Worm (Caenorhabditis elegans) whole organism, dauer: Measurements from ENCODE around the gene R11E3.2.

ENCODE experiments used
- unc-62 ChIP-seq: sonication (generic microtip); optimal IDR thresholded peaks from 2 replicates; lab custom pipeline; 2017; ENCODE audit warnings: missing biosample characterization, missing genetic modification reagents, missing genetic modification characterization

The R11E3.2 gene

DNA sequence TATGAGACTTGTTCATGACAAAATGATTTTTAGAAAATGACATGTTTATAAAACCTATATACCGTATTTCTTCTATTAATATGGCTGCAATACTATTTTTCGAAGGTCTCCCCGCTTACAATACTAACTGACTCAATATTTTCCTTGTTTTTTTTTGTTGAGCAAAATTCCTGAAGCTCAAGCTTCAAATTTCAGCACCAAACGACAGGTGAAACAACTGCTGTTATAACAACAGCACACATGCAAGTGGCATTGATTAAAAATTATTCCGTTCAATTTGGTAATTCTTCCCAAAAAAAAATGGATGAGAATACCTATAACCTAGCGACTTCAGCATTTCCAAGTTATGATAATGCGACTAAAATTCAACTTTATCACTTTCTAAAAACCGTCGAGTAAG lies 42.3 kb downstream of the R11E3.2 start, which contains the start of gene srw-94:
Gene srw-94, plus strand, starts transcription at position 301 of the 400 bp plus-strand sequence.
- no peak for TF ChIP-seq unc-62

ce11 chrIV:4821054-4821453 lies 49.2 kb downstream of the R11E3.2 start, which contains the start of gene H06H21.8:
Gene H06H21.8 (minus strand): TSS chrIV:4821131.
- TF ChIP-seq unc-62, result no peak

DNA sequence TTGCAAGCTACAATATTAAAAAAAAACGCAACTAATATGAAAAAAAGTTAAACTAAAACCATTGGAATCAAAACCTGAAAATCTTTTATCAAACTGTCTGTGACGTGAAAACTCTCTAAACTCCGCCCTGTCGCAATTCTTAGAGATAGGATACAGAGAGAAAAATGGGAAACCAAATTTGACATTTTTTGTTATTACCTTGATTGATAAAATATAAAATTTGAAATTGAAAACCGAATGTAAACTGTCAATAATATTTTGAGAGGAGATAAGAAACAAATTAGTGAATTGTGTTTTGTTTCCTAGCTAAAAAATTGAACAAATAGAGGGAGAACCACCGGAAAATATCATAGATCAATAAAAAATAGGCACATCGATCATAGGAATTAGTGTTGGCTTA lies 50.0 kb downstream of the R11E3.2 start:
- TF ChIP-seq unc-62, result no peak
